4 worm cellular contexts compared by ENCODE assay signal in genomic region chrIII:909540-909939, ce11.
TF ChIP-seq lines count a peak whose summit lies in the region.

TSS of gene crls-1 (minus strand) at chrIII:909902.

TF ChIP-seq in whole organism, L1 larva, 84 proteins besides CTCF, POLR2A, EP300 and RAD21:
- peak in 1 of 2 experiments; percentile 4 for TF ChIP-seq lsy-2 (tag; optimal IDR thresholded peaks at IDR 0.05; lab: Kevin White, UChicago)
- no peak for TF ChIP-seq sptf-1 (tag; optimal IDR thresholded peaks at IDR 0.05; lab: Kevin White, UChicago)
- TF ChIP-seq rnt-1 (tag; optimal IDR thresholded peaks at IDR 0.05; lab: Kevin White, UChicago), result peak; percentile 7
- TF ChIP-seq nhr-85 (tag; lab: Kevin White, UChicago), result peak; percentile 14
- no peak for TF ChIP-seq egl-27 (tag; optimal IDR thresholded peaks at IDR 0.05; lab: Kevin White, UChicago)
- peak; percentile 3 for TF ChIP-seq nhr-47 (tag; optimal IDR thresholded peaks at IDR 0.05; lab: Kevin White, UChicago)

TF ChIP-seq in whole organism, L3 larva, 47 proteins besides CTCF, POLR2A, EP300 and RAD21:
- no peak for TF ChIP-seq fkh-2 (tag; optimal IDR thresholded peaks at IDR 0.05; lab: Kevin White, UChicago)
- TF ChIP-seq ama-1 (optimal IDR thresholded peaks at IDR 0.05; lab: Kevin White, UChicago), result peak; percentile 51
- TF ChIP-seq elt-2 (tag; optimal IDR thresholded peaks at IDR 0.05; lab: Kevin White, UChicago), result no peak
- TF ChIP-seq snpc-4 (tag; optimal IDR thresholded peaks at IDR 0.05; lab: Kevin White, UChicago), result no peak

TF ChIP-seq in whole organism, L4 larva, 104 proteins besides CTCF, POLR2A, EP300 and RAD21:
- TF ChIP-seq arid-1 (GFP tag; conservative IDR thresholded peaks at IDR 0.05; lab: Robert Waterston, UW) (0 out of 2 replicates have a peak, but pooled peaks have one; percentile 6), lir-3 (tag; optimal IDR thresholded peaks at IDR 0.05; lab: Kevin White, UChicago) (no peak), Y75B8A.6 (GFP tag; IDR thresholded peaks at IDR 0.05; lab: Robert Waterston, UW) (no peak), nhr-28 (tag; optimal IDR thresholded peaks at IDR 0.05; lab: Kevin White, UChicago) (no peak), spr-1 (tag; optimal IDR thresholded peaks at IDR 0.05; lab: Kevin White, UChicago) (no peak), F26F4.8 (GFP tag; conservative IDR thresholded peaks at IDR 0.05; lab: Robert Waterston, UW) (no peak), lin-38 (GFP tag; IDR thresholded peaks at IDR 0.05; lab: Robert Waterston, UW) (peak; percentile 30; the same call in 1 of the 2 replicates), mdl-1 (tag; optimal IDR thresholded peaks at IDR 0.05; lab: Kevin White, UChicago) (no peak), tra-1 (GFP tag; IDR thresholded peaks at IDR 0.05; lab: Robert Waterston, UW) (0 out of 2 replicates have a peak, but pooled peaks have one; percentile 39), T20F7.1 (GFP tag; optimal IDR thresholded peaks at IDR 0.05; lab: Kevin White, UChicago) (peak; percentile 20), nhr-102 (tag; optimal IDR thresholded peaks at IDR 0.05; lab: Kevin White, UChicago) (no peak), Y48G9A.11 (GFP tag; IDR thresholded peaks at IDR 0.05; lab: Robert Waterston, UW) (0 out of 2 replicates have a peak, but pooled peaks have one; percentile 44), ama-1 (optimal IDR thresholded peaks at IDR 0.05; lab: Kevin White, UChicago) (peak; percentile 81), dmd-6 (GFP tag; IDR thresholded peaks at IDR 0.05; lab: Robert Waterston, UW) (0 out of 2 replicates have a peak, but pooled peaks have one; percentile 9), nhr-237 (tag; optimal IDR thresholded peaks at IDR 0.05; lab: Kevin White, UChicago) (no peak), nhr-6 (tag; optimal IDR thresholded peaks at IDR 0.05; lab: Kevin White, UChicago) (no peak), daf-16 (GFP tag; optimal IDR thresholded peaks at IDR 0.05; lab: Kevin White, UChicago) (no peak), daf-16 (tag; optimal IDR thresholded peaks at IDR 0.05; lab: Kevin White, UChicago) (peak; percentile 13)

TF ChIP-seq in whole organism, young adult, 124 proteins besides CTCF, POLR2A, EP300 and RAD21:
- no peak for TF ChIP-seq bed-1 (GFP tag; IDR thresholded peaks at IDR 0.05; lab: Robert Waterston, UW)
- TF ChIP-seq nfya-2 (GFP tag; IDR thresholded peaks at IDR 0.05; lab: Robert Waterston, UW), result no peak
- no peak for TF ChIP-seq C17E4.6 (GFP tag; IDR thresholded peaks at IDR 0.05; lab: Robert Waterston, UW)
- TF ChIP-seq repo-1 (tag; optimal IDR thresholded peaks at IDR 0.05; lab: Kevin White, UChicago), result peak; percentile 72
- TF ChIP-seq ceh-27 (GFP tag; optimal IDR thresholded peaks at IDR 0.05; lab: Kevin White, UChicago), result no peak
- peak; percentile 58; the same call in 1 of the 2 replicates for TF ChIP-seq ekl-4 (GFP tag; IDR thresholded peaks at IDR 0.05; lab: Robert Waterston, UW)
- TF ChIP-seq egl-44 (GFP tag; IDR thresholded peaks at IDR 0.05; lab: Robert Waterston, UW), result no peak
- 0 out of 2 replicates have a peak, but pooled peaks have one; percentile 17 for TF ChIP-seq Y95B8A.8 (GFP tag; IDR thresholded peaks at IDR 0.05; lab: Robert Waterston, UW)
- 0 out of 2 replicates have a peak, but pooled peaks have one; percentile 30 for TF ChIP-seq B0336.3 (GFP tag; IDR thresholded peaks at IDR 0.05; lab: Robert Waterston, UW)
- 0 out of 2 replicates have a peak, but pooled peaks have one; percentile 37 for TF ChIP-seq nfyb-1 (GFP tag; IDR thresholded peaks at IDR 0.05; lab: Robert Waterston, UW)
- TF ChIP-seq lin-26 (GFP tag; IDR thresholded peaks at IDR 0.05; lab: Robert Waterston, UW), result no peak
- no peak for TF ChIP-seq F22D6.2 (tag; optimal IDR thresholded peaks at IDR 0.05; lab: Kevin White, UChicago)
- TF ChIP-seq Y53G8AR.9 (GFP tag; conservative IDR thresholded peaks at IDR 0.05; lab: Robert Waterston, UW), result peak; percentile 53; the same call in 1 of the 2 replicates
- TF ChIP-seq madf-3 (GFP tag; IDR thresholded peaks at IDR 0.05; lab: Robert Waterston, UW), result 0 out of 2 replicates have a peak, but pooled peaks have one; percentile 28
- peak; percentile 14; the same call in 1 of the 2 replicates for TF ChIP-seq madf-6 (GFP tag; IDR thresholded peaks at IDR 0.05; lab: Robert Waterston, UW)
- TF ChIP-seq ama-1 (optimal IDR thresholded peaks at IDR 0.05; lab: Kevin White, UChicago), result no peak
- TF ChIP-seq ama-1 (GFP tag; optimal IDR thresholded peaks at IDR 0.05; lab: Kevin White, UChicago), result no peak
- no peak for TF ChIP-seq tbp1 (GFP tag; optimal IDR thresholded peaks at IDR 0.05; lab: Kevin White, UChicago)
- TF ChIP-seq tlf-1 (GFP tag; optimal IDR thresholded peaks at IDR 0.05; lab: Kevin White, UChicago), result peak; percentile 16
- peak; percentile 14; the same call in 1 of the 2 replicates for TF ChIP-seq D2030.7 (GFP tag; IDR thresholded peaks at IDR 0.05; lab: Robert Waterston, UW)
- peak; percentile 59; the same call in 1 of the 2 replicates for TF ChIP-seq hsf-1 (GFP tag; IDR thresholded peaks at IDR 0.05; lab: Robert Waterston, UW)
- no peak for TF ChIP-seq mes-4 (tag; optimal IDR thresholded peaks at IDR 0.05; lab: Kevin White, UChicago)
- TF ChIP-seq pha-4 (tag; optimal IDR thresholded peaks at IDR 0.05; lab: Kevin White, UChicago), result no peak
- TF ChIP-seq mcd-1 (GFP tag; IDR thresholded peaks at IDR 0.05; lab: Robert Waterston, UW), result peak; percentile 29
- TF ChIP-seq lin-40 (tag; optimal IDR thresholded peaks at IDR 0.05; lab: Kevin White, UChicago), result no peak
- TF ChIP-seq somi-1 (GFP tag; optimal IDR thresholded peaks at IDR 0.05; lab: Kevin White, UChicago), result no peak
- TF ChIP-seq unc-62 (GFP tag; optimal IDR thresholded peaks at IDR 0.05; lab: Kevin White, UChicago), result no peak
- TF ChIP-seq hlh-12 (tag; optimal IDR thresholded peaks at IDR 0.05; lab: Kevin White, UChicago), result no peak
- TF ChIP-seq F37B4.10 (GFP tag; IDR thresholded peaks at IDR 0.05; lab: Robert Waterston, UW), result no peak
- peak; percentile 25 for TF ChIP-seq chd-7 (tag; optimal IDR thresholded peaks at IDR 0.05; lab: Kevin White, UChicago)
- peak; percentile 26 for TF ChIP-seq F52B5.7 (tag; optimal IDR thresholded peaks at IDR 0.05; lab: Kevin White, UChicago)
- no peak for TF ChIP-seq snpc-1.3 (tag; optimal IDR thresholded peaks at IDR 0.05; lab: Kevin White, UChicago; ENCODE audit: insufficient read depth)
